Fruit fly (Drosophila melanogaster): ENCODE results near the gene CG10650.

Gene CG10650

DNA sequence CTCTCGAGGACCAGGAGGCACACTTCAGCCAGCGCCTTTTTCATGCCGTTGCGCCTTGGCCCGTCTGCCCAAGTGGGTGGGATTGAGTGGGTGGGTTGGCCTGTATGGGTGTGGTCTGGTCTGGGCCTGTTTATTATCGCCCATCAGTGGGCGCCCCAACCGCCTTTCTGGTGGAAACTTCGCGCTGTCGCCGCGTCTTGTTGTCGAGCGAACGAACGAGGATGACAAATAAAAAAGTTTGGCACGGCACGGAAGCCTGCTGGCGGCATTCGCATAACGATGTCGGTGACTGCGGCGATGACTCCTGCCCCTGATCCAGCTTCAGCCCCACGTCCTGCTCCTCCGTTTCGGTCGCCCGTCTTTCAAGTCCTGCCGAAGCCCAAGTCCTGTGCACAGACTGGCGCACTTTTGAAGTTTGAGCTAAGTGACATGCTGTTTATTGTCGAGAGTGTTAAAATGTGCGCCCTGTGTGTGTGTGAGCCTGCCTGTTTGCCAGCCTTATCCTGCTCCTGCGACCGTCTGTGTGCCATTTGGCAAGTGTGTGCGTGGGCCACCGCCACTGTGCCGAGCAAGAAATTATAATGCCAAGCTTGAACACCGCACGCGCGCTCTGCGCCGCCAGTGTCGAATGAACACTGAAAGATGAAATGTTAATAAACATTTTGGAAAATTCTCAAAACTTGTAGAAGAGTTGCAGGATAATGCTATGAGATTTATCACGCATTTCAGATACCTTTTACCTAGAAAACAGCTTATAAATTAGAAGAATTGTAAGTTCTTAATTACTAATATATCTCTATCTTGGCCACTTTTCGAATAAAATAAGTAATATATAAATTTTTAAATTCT, 18.5 kb upstream of the CG10650 start (continued):
- peak; percentile 87 for TF ChIP-seq CG3281 (GFP tag; optimal IDR thresholded peaks at IDR 0.05)
- peak; percentile 68 for TF ChIP-seq CG10267 (tag; optimal IDR thresholded peaks at IDR 0.05)
- TF ChIP-seq mirr (GFP tag; optimal IDR thresholded peaks at IDR 0.05) = peak; percentile 66
- peak; percentile 43 for TF ChIP-seq pho (GFP tag; optimal IDR thresholded peaks at IDR 0.05)
- TF ChIP-seq Neu2 (GFP tag; optimal IDR thresholded peaks at IDR 0.05; ENCODE audit: borderline replicate concordance) = no peak
- peak; percentile 83 for TF ChIP-seq CG18619 (GFP tag; optimal IDR thresholded peaks at IDR 0.05)
- TF ChIP-seq sisA (GFP tag; IDR thresholded peaks at IDR 0.05) = peak; percentile 73
- TF ChIP-seq Dad (GFP tag; optimal IDR thresholded peaks at IDR 0.05) = no peak
- peak; percentile 13 for TF ChIP-seq zen (tag; optimal IDR thresholded peaks at IDR 0.05)
- TF ChIP-seq CG2202 (tag; optimal IDR thresholded peaks at IDR 0.05) = no peak
- TF ChIP-seq cg (GFP tag; optimal IDR thresholded peaks at IDR 0.05) = no peak
- TF ChIP-seq ap (GFP tag; IDR thresholded peaks at IDR 0.05) = 0 out of 2 replicates have a peak, but pooled peaks have one; percentile 24
- TF ChIP-seq Drgx (GFP tag; IDR thresholded peaks at IDR 0.05) = peak; percentile 9; the same call in 1 of the 2 replicates
- no peak for TF ChIP-seq MESR4 (GFP tag; optimal IDR thresholded peaks at IDR 0.05)
- peak; percentile 63 for TF ChIP-seq Atf6 (GFP tag; IDR thresholded peaks at IDR 0.05)
- peak; percentile 18 for TF ChIP-seq nom (GFP tag; optimal IDR thresholded peaks at IDR 0.05)
- peak; percentile 49 for TF ChIP-seq CG12104 (GFP tag; optimal IDR thresholded peaks at IDR 0.05)
- TF ChIP-seq oc (tag; optimal IDR thresholded peaks at IDR 0.05) = peak; percentile 28
- peak; percentile 82 for TF ChIP-seq Sox100B (GFP tag; optimal IDR thresholded peaks at IDR 0.05)
- TF ChIP-seq jing (GFP tag; optimal IDR thresholded peaks at IDR 0.05) = peak; percentile 4
- peak; percentile 16; the same call in 1 of the 2 replicates for TF ChIP-seq CG4730 (GFP tag; IDR thresholded peaks at IDR 0.05)

- TF ChIP-seq NfI (GFP tag; optimal IDR thresholded peaks at IDR 0.05) = peak; percentile 20
- TF ChIP-seq Deaf1 (tag; optimal IDR thresholded peaks at IDR 0.05) = peak; percentile 42
- TF ChIP-seq abd-A (tag; optimal IDR thresholded peaks at IDR 0.05) = peak; percentile 93
- no peak for TF ChIP-seq sima (GFP tag; optimal IDR thresholded peaks at IDR 0.05)
- TF ChIP-seq CG13894 (tag; optimal IDR thresholded peaks at IDR 0.05) = peak; percentile 41
- no peak for TF ChIP-seq Blimp-1 (GFP tag; optimal IDR thresholded peaks at IDR 0.05)
- no peak for TF ChIP-seq CG10274 (GFP tag; optimal IDR thresholded peaks at IDR 0.05)
- peak; percentile 73 for TF ChIP-seq crol (GFP tag; IDR thresholded peaks at IDR 0.05)
- TF ChIP-seq eve (GFP tag; optimal IDR thresholded peaks at IDR 0.05) = no peak
- TF ChIP-seq Fer2 (tag; optimal IDR thresholded peaks at IDR 0.05) = peak; percentile 28
- TF ChIP-seq nerfin-2 (GFP tag; IDR thresholded peaks at IDR 0.05; ENCODE audit: partially characterized antibody) = no peak
- 0 out of 2 replicates have a peak, but pooled peaks have one; percentile 17 for TF ChIP-seq CG4360 (GFP tag; IDR thresholded peaks at IDR 0.05)
- TF ChIP-seq amos (GFP tag; IDR thresholded peaks at IDR 0.05; ENCODE audit: partially characterized antibody) = no peak
- 0 out of 2 replicates have a peak, but pooled peaks have one; percentile 24 for TF ChIP-seq Dref (GFP tag; IDR thresholded peaks at IDR 0.05)
- peak; percentile 70 for TF ChIP-seq Adf1 (GFP tag; IDR thresholded peaks at IDR 0.05)
- TF ChIP-seq p53 (GFP tag; optimal IDR thresholded peaks at IDR 0.05) = no peak
- TF ChIP-seq hb (GFP tag; IDR thresholded peaks at IDR 0.05; ENCODE audit: partially characterized antibody) = 0 out of 3 replicates have a peak, but pooled peaks have one; percentile 22
- TF ChIP-seq Hey (tag; optimal IDR thresholded peaks at IDR 0.05) = peak; percentile 88
- no peak for TF ChIP-seq CG3838 (GFP tag; optimal IDR thresholded peaks at IDR 0.05)
- peak; percentile 89 for TF ChIP-seq CG10543 (GFP tag; optimal IDR thresholded peaks at IDR 0.05)
- TF ChIP-seq mirr (GFP tag; optimal IDR thresholded peaks at IDR 0.05) = peak; percentile 63
- TF ChIP-seq Rfx (GFP tag; IDR thresholded peaks at IDR 0.05) = peak; percentile 23; the same call in 1 of the 2 replicates
- TF ChIP-seq Med (GFP tag) = no peak
- TF ChIP-seq nerfin-1 (tag; optimal IDR thresholded peaks at IDR 0.05) = peak; percentile 19
- no peak for TF ChIP-seq Fer3 (tag; optimal IDR thresholded peaks at IDR 0.05)
- TF ChIP-seq CG1024 (GFP tag; IDR thresholded peaks at IDR 0.05) = no peak
- peak; percentile 56 for TF ChIP-seq sd (tag; optimal IDR thresholded peaks at IDR 0.05)
These were observed 17.1 kb upstream of the CG10650 start for dm6 chr2L:19012776-19013328.

Data from whole organism, embryonic.